Fruit fly (Drosophila melanogaster): ENCODE results near the gene CG15317.

The CG15317 gene

DNA sequence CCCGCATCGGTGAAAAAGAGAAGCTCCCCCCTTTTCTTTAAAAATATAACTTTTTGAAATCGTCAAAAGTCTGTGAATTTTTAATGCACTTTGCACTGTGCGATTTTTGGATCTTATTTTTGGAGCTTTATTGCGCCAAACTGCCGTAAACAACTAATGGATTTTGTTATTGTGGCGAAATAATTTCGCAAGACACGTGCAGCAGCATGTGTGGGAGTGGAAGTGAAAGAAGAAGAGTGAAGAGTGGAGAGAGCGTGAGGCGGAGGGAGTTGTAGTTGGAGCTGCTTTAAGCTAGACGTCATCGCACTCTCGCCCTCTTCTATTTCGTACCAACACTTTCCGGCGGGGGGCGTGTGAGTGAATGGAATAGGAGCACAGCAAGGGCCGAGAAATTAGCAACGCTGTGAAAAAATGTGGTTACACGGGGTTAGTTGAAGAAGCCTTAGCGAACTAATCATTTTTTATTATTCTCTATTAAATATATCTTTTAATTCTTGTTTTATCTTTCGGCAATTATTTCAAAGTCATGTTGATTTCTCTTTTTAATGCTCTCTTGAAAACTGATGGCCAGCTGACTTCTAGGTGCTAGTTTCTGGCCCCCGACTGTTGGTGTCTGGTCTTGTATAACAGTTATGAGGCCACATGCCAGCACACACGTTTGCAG, 27.2 kb upstream of the CG15317 start (continued):
- peak; percentile 59 for TF ChIP-seq Camta (GFP tag; optimal IDR thresholded peaks at IDR 0.05)
- peak; percentile 92 for TF ChIP-seq Dbx (GFP tag; IDR thresholded peaks at IDR 0.05)
- TF ChIP-seq CG18764 (GFP tag; optimal IDR thresholded peaks at IDR 0.05), result peak; percentile 80
- no peak for TF ChIP-seq D (optimal IDR thresholded peaks at IDR 0.05)
- peak; percentile 93 for TF ChIP-seq D (GFP tag; optimal IDR thresholded peaks at IDR 0.05)
- TF ChIP-seq Bteb2 (GFP tag; optimal IDR thresholded peaks at IDR 0.05), result peak; percentile 78
- peak; percentile 94 for TF ChIP-seq seq (GFP tag; IDR thresholded peaks at IDR 0.05)
- TF ChIP-seq CG4404 (GFP tag; IDR thresholded peaks at IDR 0.05), result peak; percentile 82
- TF ChIP-seq gfzf (GFP tag; optimal IDR thresholded peaks at IDR 0.05), result no peak
- TF ChIP-seq H2.0 (GFP tag; IDR thresholded peaks at IDR 0.05), result peak; percentile 89
- peak in 1 of 2 experiments; percentile 89 for TF ChIP-seq Eip74EF (GFP tag; optimal IDR thresholded peaks at IDR 0.05)
- peak; percentile 96 for TF ChIP-seq ATbp (GFP tag; optimal IDR thresholded peaks at IDR 0.05)
- TF ChIP-seq Hmr (GFP tag; optimal IDR thresholded peaks at IDR 0.05), result peak; percentile 97
- peak; percentile 17 for TF ChIP-seq shn (GFP tag; optimal IDR thresholded peaks at IDR 0.05)
- TF ChIP-seq Side (GFP tag; optimal IDR thresholded peaks at IDR 0.05), result peak; percentile 39
- TF ChIP-seq CG4730 (GFP tag; IDR thresholded peaks at IDR 0.05), result peak; percentile 91
- TF ChIP-seq repo (GFP tag; optimal IDR thresholded peaks at IDR 0.05), result no peak
- TF ChIP-seq CG9727 (GFP tag; optimal IDR thresholded peaks at IDR 0.05), result peak; percentile 93
- TF ChIP-seq trem (tag; optimal IDR thresholded peaks at IDR 0.05), result peak; percentile 83
- TF ChIP-seq CG9797 (GFP tag; optimal IDR thresholded peaks at IDR 0.05), result peak; percentile 38
- peak; percentile 45 for TF ChIP-seq CG3838 (GFP tag; optimal IDR thresholded peaks at IDR 0.05)
- TF ChIP-seq pum (GFP tag; optimal IDR thresholded peaks at IDR 0.05), result peak; percentile 46
- peak; percentile 87 for TF ChIP-seq CG10274 (GFP tag; optimal IDR thresholded peaks at IDR 0.05)
- TF ChIP-seq trh (GFP tag; optimal IDR thresholded peaks at IDR 0.05), result peak; percentile 75
- TF ChIP-seq ERR (GFP tag; optimal IDR thresholded peaks at IDR 0.05), result no peak
- peak; percentile 80 for TF ChIP-seq CTCF (GFP tag; optimal IDR thresholded peaks at IDR 0.05)
- peak; percentile 89 for TF ChIP-seq kah (GFP tag; optimal IDR thresholded peaks at IDR 0.05)
- peak; percentile 98 for TF ChIP-seq lab (GFP tag; optimal IDR thresholded peaks at IDR 0.05)
- TF ChIP-seq CG11695 (GFP tag; IDR thresholded peaks at IDR 0.05), result peak; percentile 95
- TF ChIP-seq ci (GFP tag; IDR thresholded peaks at IDR 0.05), result peak; percentile 95
- peak; percentile 74 for TF ChIP-seq Deaf1 (tag; optimal IDR thresholded peaks at IDR 0.05)
- peak; percentile 93 for TF ChIP-seq Sox102F (GFP tag; optimal IDR thresholded peaks at IDR 0.05)
- TF ChIP-seq Hey (tag; optimal IDR thresholded peaks at IDR 0.05), result peak; percentile 65
- TF ChIP-seq CG3163 (GFP tag; optimal IDR thresholded peaks at IDR 0.05), result no peak
- peak; percentile 85 for TF ChIP-seq Fer2 (tag; optimal IDR thresholded peaks at IDR 0.05)
- TF ChIP-seq Hsf (GFP tag; optimal IDR thresholded peaks at IDR 0.05), result peak; percentile 86
- peak; percentile 90 for TF ChIP-seq Aef1 (GFP tag; IDR thresholded peaks at IDR 0.05)
- TF ChIP-seq HLH4C (GFP tag; IDR thresholded peaks at IDR 0.05; ENCODE audit: partially characterized antibody), result no peak
- TF ChIP-seq E2f2 (GFP tag; IDR thresholded peaks at IDR 0.05), result peak; percentile 75
- TF ChIP-seq CG4707 (GFP tag; optimal IDR thresholded peaks at IDR 0.05), result peak; percentile 73
- peak; percentile 72 for TF ChIP-seq Hmx (GFP tag; optimal IDR thresholded peaks at IDR 0.05)
- peak; percentile 35 for TF ChIP-seq Atf3 (GFP tag; optimal IDR thresholded peaks at IDR 0.05)
- peak; percentile 93 for TF ChIP-seq kni (GFP tag; optimal IDR thresholded peaks at IDR 0.05)
- peak; percentile 87 for TF ChIP-seq CG12104 (GFP tag; optimal IDR thresholded peaks at IDR 0.05)
- peak; percentile 89 for TF ChIP-seq Mrtf (GFP tag; IDR thresholded peaks at IDR 0.05)
- TF ChIP-seq Pdp1 (GFP tag; optimal IDR thresholded peaks at IDR 0.05), result peak; percentile 78 to 97
- TF ChIP-seq ken (GFP tag; IDR thresholded peaks at IDR 0.05), result peak; percentile 81
- TF ChIP-seq CG10543 (GFP tag; optimal IDR thresholded peaks at IDR 0.05), result peak; percentile 96
- peak; percentile 85 for TF ChIP-seq ssp (GFP tag; IDR thresholded peaks at IDR 0.05)
- TF ChIP-seq ac (GFP tag; optimal IDR thresholded peaks at IDR 0.05), result peak; percentile 58
- peak; percentile 52 for TF ChIP-seq CG7786 (GFP tag; optimal IDR thresholded peaks at IDR 0.05)

Measured in whole organism, embryonic.